Fruit fly (Drosophila melanogaster) whole organism, wandering third instar larva: ENCODE results near the gene oc.
A peak's percentile ranks its signal among the peaks of the same experiment; 100 is the strongest.

Experiments used
- CG9705 ChIP-seq: fragments of 200-800 bp; sonication (Bioruptor generic); optimal IDR thresholded peaks from 2 replicates; lab custom pipeline; 2018; ENCODE audit warnings: missing biosample characterization, mild to moderate bottlenecking, missing genetic modification characterization
- Dif ChIP-seq: fragments of 200-275, 200-300 bp; sonication (Bioruptor generic); optimal IDR thresholded peaks from 2 replicates; lab custom pipeline; 2018; ENCODE audit warnings: missing biosample characterization, missing genetic modification characterization; ENCODE audit not compliant: partially characterized antibody
- GATAd ChIP-seq: sonication (Bioruptor generic); optimal IDR thresholded peaks from 2 replicates; lab custom pipeline; 2016; ENCODE audit warnings: missing biosample characterization, missing genetic modification characterization
- Hr83 ChIP-seq: fragments of 200-300 bp; sonication (Bioruptor generic); optimal IDR thresholded peaks from 2 replicates; lab custom pipeline; 2016; ENCODE audit warnings: missing biosample characterization, mild to moderate bottlenecking, missing genetic modification characterization, moderate library complexity; ENCODE audit not compliant: poor library complexity, severe bottlenecking
- OdsH ChIP-seq: fragments of 200-800 bp; sonication (Bioruptor generic); optimal IDR thresholded peaks from 2 replicates; lab custom pipeline; 2016; ENCODE audit warnings: missing biosample characterization, mild to moderate bottlenecking, missing genetic modification characterization
- Rel ChIP-seq, 2 experiments: fragments of 200-800 bp; sonication (Bioruptor generic) in 1 of 2; optimal IDR thresholded peaks; 2 replicates in 1 of 2; 3 replicates in 1 of 2; lab custom pipeline; 2016 to 2019; ENCODE audit warnings: mild to moderate bottlenecking in 2 of 2, missing biosample characterization in 2 of 2, missing genetic modification characterization in 2 of 2, moderate library complexity in 1 of 2
- Sp1 ChIP-seq: fragments of 200-800 bp; sonication (Bioruptor generic); optimal IDR thresholded peaks from 3 replicates; lab custom pipeline; 2019; ENCODE audit warnings: missing biosample characterization, mild to moderate bottlenecking, missing genetic modification characterization, moderate library complexity
- dl ChIP-seq, 2 experiments: fragments of 175-275, 200-275 bp in 1 of 2; fragments of 200-275 bp in 1 of 2; sonication (Bioruptor generic); optimal IDR thresholded peaks; lab custom pipeline; 2018; ENCODE audit warnings: mild to moderate bottlenecking in 2 of 2, missing biosample characterization in 2 of 2, missing genetic modification characterization in 2 of 2, moderate library complexity in 2 of 2; ENCODE audit not compliant: partially characterized antibody in 2 of 2, insufficient read depth in 1 of 2
- dmrt93B ChIP-seq: fragments of 200-800 bp; sonication (Bioruptor generic); optimal IDR thresholded peaks from 2 replicates; lab custom pipeline; 2018; ENCODE audit warnings: missing biosample characterization, mild to moderate bottlenecking, missing genetic modification characterization
- fru ChIP-seq: fragments of 200-800 bp; sonication (Bioruptor generic); optimal IDR thresholded peaks from 3 replicates; lab custom pipeline; 2016; ENCODE audit warnings: missing biosample characterization, mild to moderate bottlenecking, missing genetic modification characterization
- h ChIP-seq: fragments of 200-800 bp; sonication (Bioruptor generic); optimal IDR thresholded peaks from 3 replicates; lab custom pipeline; 2016; ENCODE audit warnings: missing biosample characterization, mild to moderate bottlenecking, missing genetic modification characterization
- lola ChIP-seq: fragments of >200 bp; optimal IDR thresholded peaks from 2 replicates; lab custom pipeline; 2017; ENCODE audit warnings: missing biosample characterization, missing genetic modification characterization
- pan ChIP-seq: fragments of >200 bp; optimal IDR thresholded peaks from 2 replicates; lab custom pipeline; 2017
- psq ChIP-seq: fragments of 200-800 bp; sonication (Bioruptor generic); optimal IDR thresholded peaks from 3 replicates; lab custom pipeline; 2017; ENCODE audit warnings: missing biosample characterization, mild to moderate bottlenecking, missing genetic modification characterization, moderate library complexity

DNA sequence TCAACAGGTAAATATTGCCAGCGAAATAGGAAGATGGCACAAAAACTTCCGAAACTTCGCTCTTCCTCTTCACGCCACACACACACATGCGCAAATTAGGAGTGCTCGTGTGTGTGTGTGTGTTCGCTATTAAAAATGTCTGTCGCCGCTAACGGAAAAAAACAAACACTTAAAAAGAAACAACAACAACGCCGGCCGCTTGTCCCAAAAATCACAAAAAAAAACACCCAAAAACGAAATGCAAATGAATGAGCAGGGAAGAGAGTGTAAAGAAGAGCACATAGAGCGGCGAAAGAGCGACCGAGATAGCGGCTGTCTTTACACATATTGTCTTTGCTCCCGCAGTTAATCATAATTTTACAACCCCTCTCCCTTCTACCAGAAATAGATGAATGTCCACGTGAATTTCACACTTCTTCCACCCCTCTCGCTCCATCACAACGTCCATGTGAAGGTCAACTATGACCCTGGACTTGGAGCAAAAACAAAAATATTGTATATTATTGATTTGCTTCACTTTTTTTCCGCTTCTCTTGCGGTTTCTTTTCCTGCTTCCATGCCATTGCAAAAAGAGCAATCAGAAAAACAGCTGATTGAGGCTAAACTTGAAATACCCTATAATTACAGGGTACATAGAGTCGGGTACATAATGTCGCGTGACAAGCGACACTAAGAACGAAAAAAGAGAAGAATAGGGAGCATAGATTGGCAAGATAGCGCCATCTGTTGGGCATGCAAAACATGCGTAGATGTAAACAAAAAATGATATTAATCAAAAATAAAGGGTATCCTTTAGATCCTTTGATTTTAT lies 31.5 kb upstream of the oc start:
- no peak for TF ChIP-seq psq (GFP tag; lab: Kevin White, UChicago)
- no peak for TF ChIP-seq lola (GFP tag; lab: Kevin White, UChicago)
- TF ChIP-seq dmrt93B (GFP tag; lab: Kevin White, UChicago) = no peak
- peak; percentile 9 for TF ChIP-seq Sp1
- peak in 1 of 2 experiments; percentile 34 for TF ChIP-seq dl (GFP tag; optimal IDR thresholded peaks at IDR 0.05; lab: Kevin White, UChicago; ENCODE audit: insufficient read depth in 1 of 2, partially characterized antibody in 2 of 2)
- no peak for TF ChIP-seq CG9705
- no peak for TF ChIP-seq h (GFP tag; lab: Kevin White, UChicago)
- no peak for TF ChIP-seq OdsH (GFP tag; lab: Kevin White, UChicago)
- no peak for TF ChIP-seq Dif
- TF ChIP-seq Rel (GFP tag; optimal IDR thresholded peaks at IDR 0.05; lab: Kevin White, UChicago) = no peak
- no peak for TF ChIP-seq Rel (tag; optimal IDR thresholded peaks at IDR 0.05; lab: Kevin White, UChicago)
- TF ChIP-seq GATAd (GFP tag; lab: Kevin White, UChicago) = no peak
- TF ChIP-seq fru (GFP tag; lab: Kevin White, UChicago) = no peak
- no peak for TF ChIP-seq pan (lab: Kevin White, UChicago)
- no peak for TF ChIP-seq Hr83
